Worm (Caenorhabditis elegans) whole organism, young adult: ENCODE results near the gene ZK228.10.

Experiments
- B0261.1 ChIP-seq: sonication (generic microtip); optimal IDR thresholded peaks from 2 replicates; lab custom pipeline; 2016; ENCODE audit warnings: mild to moderate bottlenecking, missing genetic modification characterization, moderate library complexity, missing compliant biosample characterization
- Y67H2A.10 ChIP-seq: fragments of 200-800 bp; sonication (Bioruptor generic); conservative IDR thresholded peaks from 2 replicates; pipeline ENCODE4 v1.3.6; 2022; ENCODE audit warnings: missing genetic modification reagents, missing genetic modification characterization, missing compliant biosample characterization
- aptf-2 ChIP-seq: fragments of 200-800 bp; sonication (Bioruptor generic); conservative IDR thresholded peaks from 2 replicates; pipeline ENCODE4 v1.3.6; 2022; ENCODE audit warnings: missing genetic modification reagents, missing genetic modification characterization, missing compliant biosample characterization
- ceh-27 ChIP-seq: fragments of 200-800 bp; sonication (Bioruptor generic); optimal IDR thresholded peaks from 2 replicates; lab custom pipeline; 2018; ENCODE audit warnings: mild to moderate bottlenecking, missing genetic modification characterization, moderate library complexity, missing compliant biosample characterization
- hmg-1.2 ChIP-seq: fragments of 200-800 bp; sonication (Bioruptor generic); IDR thresholded peaks from 2 replicates; pipeline ENCODE4 v1.3.6; 2022; ENCODE audit warnings: missing genetic modification reagents, missing genetic modification characterization, missing compliant biosample characterization
- let-607 ChIP-seq, 2 experiments: fragments of 200-800 bp in 1 of 2; sonication (Bioruptor generic) in 1 of 2; sonication (generic microtip) in 1 of 2; optimal IDR thresholded peaks; 2 replicates each; lab custom pipeline; 2016 to 2018; ENCODE audit warnings: mild to moderate bottlenecking in 2 of 2, missing compliant biosample characterization in 2 of 2, missing genetic modification characterization in 2 of 2, moderate library complexity in 2 of 2, missing genotype in 1 of 2
- lir-1 ChIP-seq: fragments of 200-800 bp; sonication (Bioruptor generic); conservative IDR thresholded peaks from 2 replicates; pipeline ENCODE4 v1.3.6; 2022; ENCODE audit warnings: missing genetic modification reagents, missing genetic modification characterization, missing compliant biosample characterization
- mes-4 ChIP-seq: sonication (generic microtip); optimal IDR thresholded peaks from 2 replicates; lab custom pipeline; 2016; ENCODE audit warnings: missing genotype, missing genetic modification characterization, missing compliant biosample characterization
- nfya-1 ChIP-seq: sonication (generic microtip); optimal IDR thresholded peaks from 2 replicates; lab custom pipeline; 2017; ENCODE audit warnings: antibody characterized with exemption, missing compliant biosample characterization, missing genetic modification characterization, borderline replicate concordance; ENCODE audit not compliant: insufficient read depth
- unc-130 ChIP-seq: sonication (generic microtip); optimal IDR thresholded peaks from 2 replicates; lab custom pipeline; 2016; ENCODE audit warnings: missing genetic modification reagents, missing genetic modification characterization, missing compliant biosample characterization
- unc-62 ChIP-seq: fragments of 150-350 bp; optimal IDR thresholded peaks from 2 replicates; lab custom pipeline; 2014; ENCODE audit warnings: missing biosample characterization, missing genetic modification reagents, missing genetic modification characterization

- TF ChIP-seq ceh-27 (GFP tag; lab: Kevin White, UChicago), result no peak
- no peak for TF ChIP-seq unc-130
- no peak for TF ChIP-seq hmg-1.2 (GFP tag; lab: Robert Waterston, UW)
- no peak for TF ChIP-seq B0261.1 (tag; lab: Kevin White, UChicago)
- TF ChIP-seq lir-1, result no peak
- TF ChIP-seq unc-62 (GFP tag; lab: Kevin White, UChicago), result no peak
- no peak for TF ChIP-seq aptf-2 (GFP tag; lab: Robert Waterston, UW)
- no peak for TF ChIP-seq mes-4 (tag; lab: Kevin White, UChicago)
- TF ChIP-seq nfya-1 (tag; lab: Kevin White, UChicago), result no peak
- no peak for TF ChIP-seq let-607 (tag; optimal IDR thresholded peaks at IDR 0.05; lab: Kevin White, UChicago)
- no peak for TF ChIP-seq Y67H2A.10 (GFP tag; lab: Robert Waterston, UW)
Measured at ce11 chrV:18420797-18421196, 35.9 kb upstream of the ZK228.10 start, which contains the start of gene srj-26.
